Fruit fly (Drosophila melanogaster) whole organism, embryonic: ENCODE measurements around the gene tsh.

Source experiments
- Antp ChIP-seq: fragments of 200-800 bp; sonication (Bioruptor generic); optimal IDR thresholded peaks from 3 replicates; lab custom pipeline; 2016; ENCODE audit warnings: missing biosample characterization, missing genetic modification characterization
- B-H2 ChIP-seq: fragments of 200-800 bp; sonication (Bioruptor generic); optimal IDR thresholded peaks from 2 replicates; lab custom pipeline; 2018; ENCODE audit warnings: missing biosample characterization, mild to moderate bottlenecking, missing genetic modification characterization
- Bdp1 ChIP-seq: fragments of 200-800 bp; sonication (Bioruptor generic); optimal IDR thresholded peaks from 3 replicates; lab custom pipeline; 2016; ENCODE audit warnings: missing biosample characterization, missing genetic modification characterization
- CG14965 ChIP-seq: fragments of 200-800 bp; sonication (Bioruptor generic); optimal IDR thresholded peaks from 2 replicates; lab custom pipeline; 2016; ENCODE audit warnings: missing biosample characterization, missing genetic modification characterization, borderline replicate concordance
- CG17328 ChIP-seq: fragments of 200-800 bp; sonication (Bioruptor generic); IDR thresholded peaks from 2 replicates; pipeline ENCODE4 v1.3.6; 2022; ENCODE audit warnings: missing biosample characterization, missing genetic modification characterization
- CG18262 ChIP-seq: fragments of 200-800 bp; optimal IDR thresholded peaks from 3 replicates; lab custom pipeline; 2019; ENCODE audit warnings: missing biosample characterization, mild to moderate bottlenecking, missing genetic modification characterization, moderate library complexity
- CG18599 ChIP-seq: fragments of 200-800 bp; sonication (Bioruptor generic); optimal IDR thresholded peaks from 3 replicates; lab custom pipeline; 2017; ENCODE audit warnings: missing biosample characterization, missing genetic modification characterization, mild to moderate bottlenecking, moderate library complexity, missing genetic modification reagents
- CG2199 ChIP-seq: fragments of 200-800 bp; sonication (Bioruptor generic); IDR thresholded peaks from 3 replicates; pipeline ENCODE4 v1.3.6; 2022; ENCODE audit warnings: missing biosample characterization, missing genetic modification characterization
- CG3163 ChIP-seq: fragments of 200-800 bp; sonication (Bioruptor generic); optimal IDR thresholded peaks from 3 replicates; lab custom pipeline; 2016; ENCODE audit warnings: missing biosample characterization, missing genetic modification characterization
- CG4328 ChIP-seq: fragments of 200-800 bp; sonication (Bioruptor generic); optimal IDR thresholded peaks from 3 replicates; lab custom pipeline; 2017; ENCODE audit warnings: missing biosample characterization, missing genetic modification reagents, missing genetic modification characterization
- CG6689 ChIP-seq: fragments of 200-800 bp; sonication (Bioruptor generic); IDR thresholded peaks from 2 replicates; pipeline ENCODE4 v1.3.6; 2022; ENCODE audit warnings: missing biosample characterization, missing genetic modification characterization
- CG7556 ChIP-seq: fragments of 200-800 bp; sonication (Bioruptor generic); optimal IDR thresholded peaks from 2 replicates; lab custom pipeline; 2017; ENCODE audit warnings: missing biosample characterization, mild to moderate bottlenecking, missing genetic modification characterization
- CG7839 ChIP-seq: fragments of 200-800 bp; sonication (Bioruptor generic); optimal IDR thresholded peaks from 3 replicates; lab custom pipeline; 2018; ENCODE audit warnings: missing biosample characterization, mild to moderate bottlenecking, missing genetic modification characterization, moderate library complexity
- CG8089 ChIP-seq: fragments of 200-800 bp; sonication (Bioruptor generic); optimal IDR thresholded peaks from 3 replicates; lab custom pipeline; 2016; ENCODE audit warnings: missing biosample characterization, missing genetic modification characterization
- CG9215 ChIP-seq: fragments of 200-800 bp; sonication (Bioruptor generic); IDR thresholded peaks from 2 replicates; pipeline ENCODE4 v1.3.6; 2022; ENCODE audit warnings: missing biosample characterization, missing genetic modification characterization
- CG9876 ChIP-seq: fragments of 200-800 bp; sonication (Bioruptor generic); optimal IDR thresholded peaks from 2 replicates; lab custom pipeline; 2016; ENCODE audit warnings: missing biosample characterization, missing genetic modification characterization
- D ChIP-seq, 2 experiments: fragments of 200-800 bp in 1 of 2; fragments of >200 bp in 1 of 2; sonication (Bioruptor generic) in 1 of 2; optimal IDR thresholded peaks; 2 replicates in 1 of 2; 3 replicates in 1 of 2; lab custom pipeline; 2017; ENCODE audit warnings: mild to moderate bottlenecking in 1 of 2, missing biosample characterization in 1 of 2, missing genetic modification characterization in 1 of 2, missing genetic modification reagents in 1 of 2
- Drgx ChIP-seq: fragments of 200-800 bp; sonication (Bioruptor generic); IDR thresholded peaks from 2 replicates; pipeline ENCODE4 v1.3.6; 2022; ENCODE audit warnings: missing biosample characterization, missing genetic modification characterization
- ERR ChIP-seq: fragments of 200-800 bp; sonication (Bioruptor generic); optimal IDR thresholded peaks from 2 replicates; lab custom pipeline; 2016; ENCODE audit warnings: missing biosample characterization, missing genetic modification characterization
- Ets65A ChIP-seq: fragments of 200-800 bp; sonication (Bioruptor generic); peaks from one replicate; lab custom pipeline; 2016; ENCODE audit warnings: missing biosample characterization, missing genetic modification characterization
- Hr51 ChIP-seq, 2 experiments: fragments of 200-800 bp; sonication (Bioruptor generic); optimal IDR thresholded peaks; 2 replicates in 1 of 2; 3 replicates in 1 of 2; lab custom pipeline; 2016 to 2018; ENCODE audit warnings: missing biosample characterization in 2 of 2, missing genetic modification characterization in 2 of 2, mild to moderate bottlenecking in 1 of 2, moderate library complexity in 1 of 2
- NK7.1 ChIP-seq: fragments of 200-800 bp; sonication (Bioruptor generic); optimal IDR thresholded peaks from 3 replicates; lab custom pipeline; 2016; ENCODE audit warnings: missing biosample characterization, missing genetic modification characterization
- Neu2 ChIP-seq: fragments of 200-800 bp; sonication (Bioruptor generic); optimal IDR thresholded peaks from 3 replicates; lab custom pipeline; 2016; ENCODE audit warnings: missing biosample characterization, missing genetic modification characterization, borderline replicate concordance
- Nf-YC ChIP-seq: fragments of 200-800 bp; optimal IDR thresholded peaks from 3 replicates; lab custom pipeline; 2019; ENCODE audit warnings: missing biosample characterization, mild to moderate bottlenecking, missing genetic modification characterization, moderate library complexity
- Oli ChIP-seq: fragments of 200-800 bp; sonication (Bioruptor generic); optimal IDR thresholded peaks from 2 replicates; lab custom pipeline; 2018; ENCODE audit warnings: missing biosample characterization, mild to moderate bottlenecking, missing genetic modification characterization, moderate library complexity
- Poxn ChIP-seq: fragments of 200-800 bp; sonication (Bioruptor generic); IDR thresholded peaks from 2 replicates; pipeline ENCODE4 v1.3.6; 2022; ENCODE audit warnings: missing biosample characterization, missing genetic modification characterization
- Tbp ChIP-seq: fragments of >200 bp; optimal IDR thresholded peaks from 2 replicates; lab custom pipeline; 2018; ENCODE audit warnings: missing biosample characterization, missing genetic modification characterization
- amos ChIP-seq: fragments of 200-800 bp; sonication (Bioruptor generic); IDR thresholded peaks from 2 replicates; pipeline ENCODE4 v1.3.6; 2022; ENCODE audit warnings: missing biosample characterization, missing genetic modification characterization; ENCODE audit not compliant: partially characterized antibody
- ato ChIP-seq: fragments of 200-800 bp; sonication (Bioruptor generic); IDR thresholded peaks from 2 replicates; pipeline ENCODE4 v1.3.6; 2022; ENCODE audit warnings: missing biosample characterization, missing genetic modification characterization; ENCODE audit not compliant: partially characterized antibody
- dmrt11E ChIP-seq: fragments of 200-800 bp; sonication (Bioruptor generic); optimal IDR thresholded peaks from 3 replicates; lab custom pipeline; 2018; ENCODE audit warnings: missing biosample characterization, mild to moderate bottlenecking, missing genetic modification characterization, moderate library complexity
- fd102C ChIP-seq: fragments of 200-800 bp; sonication (Bioruptor generic); optimal IDR thresholded peaks from 2 replicates; lab custom pipeline; 2018; ENCODE audit warnings: missing biosample characterization, mild to moderate bottlenecking, missing genetic modification characterization, moderate library complexity
- ftz-f1 ChIP-seq: fragments of 200-800 bp; sonication (Bioruptor generic); optimal IDR thresholded peaks from 2 replicates; lab custom pipeline; 2016; ENCODE audit warnings: missing biosample characterization, missing genetic modification characterization
- gfzf ChIP-seq: fragments of 200-800 bp; sonication (Bioruptor generic); optimal IDR thresholded peaks from 2 replicates; lab custom pipeline; 2016; ENCODE audit warnings: missing biosample characterization, mild to moderate bottlenecking, missing genetic modification characterization, moderate library complexity
- gsb-n ChIP-seq: fragments of 200-800 bp; sonication (Bioruptor generic); optimal IDR thresholded peaks from 3 replicates; lab custom pipeline; 2018; ENCODE audit warnings: missing biosample characterization, mild to moderate bottlenecking, missing genetic modification characterization
- gt ChIP-seq: fragments of 200-800 bp; sonication (Bioruptor generic); IDR thresholded peaks from 2 replicates; pipeline ENCODE4 v1.3.6; 2022; ENCODE audit warnings: missing biosample characterization, missing genetic modification characterization
- ind ChIP-seq: fragments of 200-800 bp; sonication (Bioruptor generic); optimal IDR thresholded peaks from 3 replicates; lab custom pipeline; 2016; ENCODE audit warnings: missing biosample characterization, missing genetic modification characterization
- jigr1 ChIP-seq: fragments of 200-800 bp; sonication (Bioruptor generic); IDR thresholded peaks from 3 replicates; pipeline ENCODE4 v1.3.6; 2022; ENCODE audit warnings: missing biosample characterization, missing genetic modification characterization
- kni ChIP-seq: fragments of 200-800 bp; sonication (Bioruptor generic); optimal IDR thresholded peaks from 3 replicates; lab custom pipeline; 2017; ENCODE audit warnings: mild to moderate bottlenecking, missing biosample characterization, missing genetic modification reagents, missing genetic modification characterization
- lab ChIP-seq: fragments of 200-800 bp; sonication (Bioruptor generic); optimal IDR thresholded peaks from 3 replicates; lab custom pipeline; 2017; ENCODE audit warnings: missing biosample characterization, missing genetic modification characterization, mild to moderate bottlenecking, moderate library complexity, missing genetic modification reagents
- lmd ChIP-seq: fragments of 200-800 bp; sonication (Bioruptor generic); IDR thresholded peaks from 2 replicates; pipeline ENCODE4 v1.3.6; 2022; ENCODE audit warnings: missing biosample characterization, missing genetic modification characterization
- nerfin-2 ChIP-seq: fragments of 200-800 bp; sonication (Bioruptor generic); IDR thresholded peaks from 2 replicates; pipeline ENCODE4 v1.3.6; 2022; ENCODE audit warnings: missing biosample characterization, missing genetic modification characterization; ENCODE audit not compliant: partially characterized antibody
- pho ChIP-seq: fragments of 200-800 bp; sonication (Bioruptor generic); optimal IDR thresholded peaks from 2 replicates; lab custom pipeline; 2016; ENCODE audit warnings: missing biosample characterization, missing genetic modification characterization
- pros ChIP-seq: fragments of 200-800 bp; sonication (Bioruptor generic); optimal IDR thresholded peaks from 3 replicates; lab custom pipeline; 2019; ENCODE audit warnings: missing biosample characterization, mild to moderate bottlenecking, missing genetic modification characterization, moderate library complexity
- ranshi ChIP-seq: fragments of 200-800 bp; sonication (Bioruptor generic); IDR thresholded peaks from 2 replicates; pipeline ENCODE4 v1.3.6; 2022; ENCODE audit warnings: missing biosample characterization, missing genetic modification characterization
- ro ChIP-seq: fragments of 200-800 bp; sonication (Bioruptor generic); IDR thresholded peaks from 2 replicates; pipeline ENCODE4 v1.3.6; 2022; ENCODE audit warnings: missing biosample characterization, missing genetic modification characterization
- run ChIP-seq: fragments of 200-800 bp; sonication (Bioruptor generic); optimal IDR thresholded peaks from 3 replicates; lab custom pipeline; 2018; ENCODE audit warnings: missing biosample characterization, mild to moderate bottlenecking, missing genetic modification characterization
- sc ChIP-seq, 3 experiments: fragments of >200 bp in 2 of 3; fragments of 200-800 bp in 1 of 3; sonication (Bioruptor generic) in 1 of 3; optimal IDR thresholded peaks; 2 replicates in 2 of 3; 3 replicates in 1 of 3; lab custom pipeline; 2017; ENCODE audit warnings: mild to moderate bottlenecking in 1 of 3, missing biosample characterization in 1 of 3, missing genetic modification characterization in 1 of 3, missing genetic modification reagents in 1 of 3
- sima ChIP-seq: fragments of 200-800 bp; sonication (Bioruptor generic); optimal IDR thresholded peaks from 2 replicates; lab custom pipeline; 2016; ENCODE audit warnings: missing biosample characterization, missing genetic modification characterization
- unpg ChIP-seq: fragments of 200-800 bp; sonication (Bioruptor generic); optimal IDR thresholded peaks from 3 replicates; lab custom pipeline; 2018; ENCODE audit warnings: missing biosample characterization, mild to moderate bottlenecking, missing genetic modification characterization, moderate library complexity

tsh gene

dm6 chr2L:21786991-21787390 lies 41.4 kb upstream of the tsh start (continued):
- TF ChIP-seq Nf-YC (tag; lab: Kevin White, UChicago) (peak; percentile 21), nerfin-2 (GFP tag; lab: Robert Waterston, UW) (no peak), unpg (peak; percentile 54), lab (GFP tag; lab: Kevin White, UChicago) (peak; percentile 77), CG8089 (GFP tag; lab: Kevin White, UChicago) (peak; percentile 42), kni (GFP tag; lab: Kevin White, UChicago) (no peak), Drgx (GFP tag; lab: Robert Waterston, UW) (no peak), sima (GFP tag; lab: Kevin White, UChicago) (no peak), CG3163 (GFP tag; lab: Kevin White, UChicago) (no peak), CG4328 (GFP tag; lab: Kevin White, UChicago) (no peak), ro (no peak), Poxn (GFP tag; lab: Robert Waterston, UW) (no peak), gsb-n (no peak), Neu2 (GFP tag; lab: Kevin White, UChicago) (no peak), ERR (GFP tag; lab: Kevin White, UChicago) (no peak), amos (GFP tag; lab: Robert Waterston, UW) (no peak), jigr1 (GFP tag; lab: Robert Waterston, UW) (no peak), pho (peak; percentile 45), gfzf (GFP tag; lab: Kevin White, UChicago) (no peak), ranshi (GFP tag; lab: Robert Waterston, UW) (peak; percentile 21; the same call in 1 of the 2 replicates), Bdp1 (no peak), Antp (GFP tag; lab: Kevin White, UChicago) (peak; percentile 46), Tbp (no peak), CG14965 (GFP tag; lab: Kevin White, UChicago) (no peak), Oli (peak; percentile 56), run (tag; lab: Kevin White, UChicago) (no peak), CG17328 (peak; percentile 60), sc (optimal IDR thresholded peaks at IDR 0.05; lab: Kevin White, UChicago) (no peak), sc (GFP tag; optimal IDR thresholded peaks at IDR 0.05; lab: Kevin White, UChicago) (peak; percentile 5), gt (GFP tag; lab: Robert Waterston, UW) (no peak), B-H2 (GFP tag; lab: Kevin White, UChicago) (no peak), CG18599 (peak; percentile 83)

dm6 chr2L:21789456-21790065 lies 38.8 kb upstream of the tsh start:
- no peak for TF ChIP-seq ato
- peak; percentile 28 for TF ChIP-seq Ets65A
- no peak for TF ChIP-seq ftz-f1 (GFP tag; lab: Kevin White, UChicago)
- no peak for TF ChIP-seq CG9876 (GFP tag; lab: Kevin White, UChicago)
- TF ChIP-seq CG18262 (tag; lab: Kevin White, UChicago) = peak; percentile 14
- TF ChIP-seq dmrt11E (tag; lab: Kevin White, UChicago) = peak; percentile 9
- TF ChIP-seq CG6689 (GFP tag; lab: Robert Waterston, UW) = 0 out of 2 replicates have a peak, but pooled peaks have one; percentile 9
- TF ChIP-seq Hr51 (GFP tag; optimal IDR thresholded peaks at IDR 0.05; lab: Kevin White, UChicago) = peak in 1 of 2 experiments; percentile 24
- 0 out of 2 replicates have a peak, but pooled peaks have one; percentile 11 for TF ChIP-seq lmd
- TF ChIP-seq ind (GFP tag; lab: Kevin White, UChicago) = no peak
- peak; percentile 37 for TF ChIP-seq CG7556 (GFP tag; lab: Kevin White, UChicago)
- 0 out of 3 replicates have a peak, but pooled peaks have one; percentile 35 for TF ChIP-seq CG2199 (GFP tag; lab: Robert Waterston, UW)
- TF ChIP-seq NK7.1 (GFP tag; lab: Kevin White, UChicago) = no peak
- peak; percentile 48 for TF ChIP-seq CG7839 (tag; lab: Kevin White, UChicago)
- no peak for TF ChIP-seq fd102C (GFP tag; lab: Kevin White, UChicago)
- TF ChIP-seq D (optimal IDR thresholded peaks at IDR 0.05; lab: Kevin White, UChicago) = no peak
- peak; percentile 2 for TF ChIP-seq D (GFP tag; optimal IDR thresholded peaks at IDR 0.05; lab: Kevin White, UChicago)
- peak; percentile 38 for TF ChIP-seq kni (GFP tag; lab: Kevin White, UChicago)
- no peak for TF ChIP-seq CG9215
- TF ChIP-seq pros (GFP tag; lab: Kevin White, UChicago) = peak; percentile 50
